Fruit fly (Drosophila melanogaster): ENCODE results near the gene CG13728.

dm6 chr3L:17402399-17402798 is 19.9 kb upstream of the CG13728 start:
- TF ChIP-seq CG10147 (GFP tag; optimal IDR thresholded peaks at IDR 0.05) (no peak), cwo (GFP tag; optimal IDR thresholded peaks at IDR 0.05) (no peak), E2f2 (GFP tag; IDR thresholded peaks at IDR 0.05) (no peak), Nf-YB (GFP tag; optimal IDR thresholded peaks at IDR 0.05) (no peak), lov (optimal IDR thresholded peaks at IDR 0.05) (no peak), lov (GFP tag; IDR thresholded peaks at IDR 0.05) (no peak), E2f1 (GFP tag; IDR thresholded peaks at IDR 0.05) (no peak), CG2712 (tag; optimal IDR thresholded peaks at IDR 0.05) (no peak), CG30431 (GFP tag; optimal IDR thresholded peaks at IDR 0.05) (no peak), sens (GFP tag) (no peak), stwl (tag; optimal IDR thresholded peaks at IDR 0.05) (no peak), HHEX (GFP tag; optimal IDR thresholded peaks at IDR 0.05) (no peak), CG11560 (tag; IDR thresholded peaks at IDR 0.05) (no peak), Hmr (GFP tag; optimal IDR thresholded peaks at IDR 0.05) (no peak), MESR4 (GFP tag; optimal IDR thresholded peaks at IDR 0.05) (no peak)

Measured in whole organism, embryonic.